Worm (Caenorhabditis elegans): Measurements from ENCODE around the gene clec-168.

ce11 chrIV:1275910-1276309 is 19.1 kb downstream of the clec-168 start:
- TF ChIP-seq cebp-2 (GFP tag; IDR thresholded peaks at IDR 0.05), result no peak
- TF ChIP-seq F33H1.4 (GFP tag; IDR thresholded peaks at IDR 0.05), result no peak
- no peak for TF ChIP-seq ztf-22 (GFP tag; optimal IDR thresholded peaks at IDR 0.05)
- no peak for TF ChIP-seq ama-1 (optimal IDR thresholded peaks at IDR 0.05)
- TF ChIP-seq ama-1 (GFP tag; optimal IDR thresholded peaks at IDR 0.05), result no peak
- no peak for TF ChIP-seq ztf-3 (GFP tag; optimal IDR thresholded peaks at IDR 0.05)
- TF ChIP-seq ceh-58 (GFP tag; IDR thresholded peaks at IDR 0.05), result no peak
- TF ChIP-seq zfh-2 (GFP tag; conservative IDR thresholded peaks at IDR 0.05), result no peak
- TF ChIP-seq rec-8 (tag; optimal IDR thresholded peaks at IDR 0.05), result no peak
- no peak for TF ChIP-seq ztf-25 (GFP tag; IDR thresholded peaks at IDR 0.05)
- TF ChIP-seq unc-62 (GFP tag; optimal IDR thresholded peaks at IDR 0.05), result no peak
- TF ChIP-seq hsf-1 (GFP tag; IDR thresholded peaks at IDR 0.05), result no peak

Data from whole organism, young adult.